Fruit fly (Drosophila melanogaster): ENCODE measurements around the gene CG2258.
A peak's percentile ranks its signal among the peaks of the same experiment; 100 is the strongest.

CG2258 gene

dm6 chrX:8100026-8100825 lies 1.7 kb downstream of the CG2258 start (continued):
- TF ChIP-seq CG3281 (GFP tag; optimal IDR thresholded peaks at IDR 0.05) (peak; percentile 85), CG6689 (GFP tag; IDR thresholded peaks at IDR 0.05) (peak; percentile 86), lov (optimal IDR thresholded peaks at IDR 0.05) (no peak), lov (GFP tag; IDR thresholded peaks at IDR 0.05) (peak; percentile 87; the same call in 1 of the 3 replicates), MBD-R2 (GFP tag; IDR thresholded peaks at IDR 0.05) (peak; percentile 58; the same call in 1 of the 2 replicates), Med (GFP tag) (peak; percentile 89), ind (GFP tag; optimal IDR thresholded peaks at IDR 0.05) (peak; percentile 70), Stat92E (GFP tag; optimal IDR thresholded peaks at IDR 0.05) (no peak), CG6765 (GFP tag; optimal IDR thresholded peaks at IDR 0.05) (peak; percentile 70), tap (tag; optimal IDR thresholded peaks at IDR 0.05) (peak; percentile 81), HHEX (GFP tag; optimal IDR thresholded peaks at IDR 0.05) (peak; percentile 84), CG8281 (tag; optimal IDR thresholded peaks at IDR 0.05) (peak; percentile 21), h (optimal IDR thresholded peaks at IDR 0.05) (no peak), Hr51 (GFP tag; optimal IDR thresholded peaks at IDR 0.05) (peak; percentile 49 to 87), ken (GFP tag; IDR thresholded peaks at IDR 0.05) (peak; percentile 90), zfh2 (GFP tag; optimal IDR thresholded peaks at IDR 0.05) (peak; percentile 43), ems (GFP tag; optimal IDR thresholded peaks at IDR 0.05) (peak; percentile 58), ssp (GFP tag; IDR thresholded peaks at IDR 0.05) (peak; percentile 58), CG8944 (GFP tag; optimal IDR thresholded peaks at IDR 0.05) (peak; percentile 34), jing (GFP tag; optimal IDR thresholded peaks at IDR 0.05) (peak; percentile 20), Doc2 (GFP tag; IDR thresholded peaks at IDR 0.05) (no peak), croc (GFP tag; conservative IDR thresholded peaks at IDR 0.05) (peak; percentile 66; the same call in 2 of the 3 replicates), CG34422 (GFP tag; IDR thresholded peaks at IDR 0.05) (peak; percentile 84), Blimp-1 (GFP tag; optimal IDR thresholded peaks at IDR 0.05) (peak; percentile 84), slbo (GFP tag; IDR thresholded peaks at IDR 0.05) (peak; percentile 88), CG33557 (GFP tag; optimal IDR thresholded peaks at IDR 0.05) (no peak), schlank (tag; optimal IDR thresholded peaks at IDR 0.05) (peak; percentile 43), CG10147 (GFP tag; optimal IDR thresholded peaks at IDR 0.05) (peak; percentile 82), hkb (optimal IDR thresholded peaks at IDR 0.05) (no peak), hkb (GFP tag; IDR thresholded peaks at IDR 0.05) (peak; percentile 94), rib (GFP tag; IDR thresholded peaks at IDR 0.05) (peak; percentile 78), CG17359 (tag; optimal IDR thresholded peaks at IDR 0.05) (peak; percentile 90), grau (tag; optimal IDR thresholded peaks at IDR 0.05) (peak; percentile 83), GATAe (GFP tag; conservative IDR thresholded peaks at IDR 0.05) (peak; percentile 21; the same call in 1 of the 2 replicates), Sox102F (GFP tag; optimal IDR thresholded peaks at IDR 0.05) (peak; percentile 89), CG31224 (GFP tag; IDR thresholded peaks at IDR 0.05) (peak; percentile 47; the same call in 1 of the 2 replicates), CG7556 (GFP tag; optimal IDR thresholded peaks at IDR 0.05) (peak; percentile 89), CG1792 (GFP tag; optimal IDR thresholded peaks at IDR 0.05) (peak; percentile 48), mam (GFP tag; optimal IDR thresholded peaks at IDR 0.05) (peak; percentile 70), ham (GFP tag; IDR thresholded peaks at IDR 0.05) (0 out of 2 replicates have a peak, but pooled peaks have one; percentile 41), HmgZ (tag; optimal IDR thresholded peaks at IDR 0.05) (peak; percentile 75), dmrt99B (tag; optimal IDR thresholded peaks at IDR 0.05) (peak; percentile 90), cas (GFP tag; IDR thresholded peaks at IDR 0.05) (0 out of 2 replicates have a peak, but pooled peaks have one; percentile 45), CG3726 (GFP tag; IDR thresholded peaks at IDR 0.05) (peak; percentile 78; the same call in 1 of the 3 replicates), CG7963 (GFP tag; IDR thresholded peaks at IDR 0.05; ENCODE audit: partially characterized antibody) (no peak), pita (GFP tag; optimal IDR thresholded peaks at IDR 0.05) (no peak), CG14965 (GFP tag; optimal IDR thresholded peaks at IDR 0.05; ENCODE audit: borderline replicate concordance) (no peak), jigr1 (GFP tag; IDR thresholded peaks at IDR 0.05) (peak; percentile 67; the same call in 1 of the 3 replicates), seq (GFP tag; IDR thresholded peaks at IDR 0.05) (peak; percentile 86)

Measured in whole organism, embryonic.